Worm (Caenorhabditis elegans): ENCODE data around the gene zen-4.

ce11 chrIV:6104446-6104845 lies 13.6 kb upstream of the zen-4 start:
- TF ChIP-seq aly-2 (tag; optimal IDR thresholded peaks at IDR 0.05), result no peak
- no peak for TF ChIP-seq lin-39 (tag; optimal IDR thresholded peaks at IDR 0.05)
- TF ChIP-seq nhr-10 (tag; optimal IDR thresholded peaks at IDR 0.05), result no peak
- no peak for TF ChIP-seq fkh-10 (GFP tag; optimal IDR thresholded peaks at IDR 0.05)
- TF ChIP-seq mdt-29 (GFP tag; IDR thresholded peaks at IDR 0.05), result no peak
- no peak for TF ChIP-seq nhr-237 (tag; optimal IDR thresholded peaks at IDR 0.05)
- TF ChIP-seq nhr-11 (tag; optimal IDR thresholded peaks at IDR 0.05), result no peak
- TF ChIP-seq lin-13 (GFP tag; optimal IDR thresholded peaks at IDR 0.05), result no peak

All from whole organism, L4 larva.